Worm (Caenorhabditis elegans): ENCODE measurements around the gene F42H10.2.

ce11 chrIII:8466735-8467134, 23.7 kb upstream of the F42H10.2 start, which contains the start of gene mig-39:
- TF ChIP-seq efl-3 (GFP tag; optimal IDR thresholded peaks at IDR 0.05) (no peak), alr-1 (tag; optimal IDR thresholded peaks at IDR 0.05; ENCODE audit: borderline replicate concordance) (no peak), mab-9 (GFP tag; IDR thresholded peaks at IDR 0.05) (no peak), egl-27 (tag; optimal IDR thresholded peaks at IDR 0.05) (no peak)
